Worm (Caenorhabditis elegans) whole organism, early embryonic: Measurements from ENCODE around the gene C17F4.7.

Source experiments
- B0310.2 ChIP-seq: sonication (generic microtip); optimal IDR thresholded peaks from 2 replicates; lab custom pipeline; 2016; ENCODE audit warnings: mild to moderate bottlenecking, missing genetic modification characterization, missing compliant biosample characterization
- F13C5.2 ChIP-seq: sonication (generic microtip); optimal IDR thresholded peaks from 2 replicates; lab custom pipeline; 2017; ENCODE audit warnings: mild to moderate bottlenecking, missing genetic modification characterization, inconsistent platforms, missing compliant biosample characterization
- aly-1 ChIP-seq: sonication (generic microtip); optimal IDR thresholded peaks from 2 replicates; lab custom pipeline; 2016; ENCODE audit warnings: missing genetic modification characterization, missing compliant biosample characterization
- ama-1 ChIP-seq: fragments of 150-350 bp; optimal IDR thresholded peaks from 2 replicates; lab custom pipeline; 2014
- ceh-36 ChIP-seq: sonication (generic microtip); optimal IDR thresholded peaks from 2 replicates; lab custom pipeline; 2016; ENCODE audit warnings: missing genetic modification characterization, inconsistent platforms, missing compliant biosample characterization
- ets-7 ChIP-seq: sonication (generic microtip); optimal IDR thresholded peaks from 2 replicates; lab custom pipeline; 2016; ENCODE audit warnings: missing genotype, missing genetic modification characterization, missing compliant biosample characterization
- flt-1 ChIP-seq: fragments of 200-800 bp; sonication (Bioruptor generic); IDR thresholded peaks from 2 replicates; pipeline ENCODE4 v1.3.6; 2022; ENCODE audit warnings: missing genetic modification characterization, missing compliant biosample characterization
- hnd-1 ChIP-seq: sonication (generic microtip); optimal IDR thresholded peaks from 2 replicates; lab custom pipeline; 2016; ENCODE audit warnings: missing genetic modification characterization, missing compliant biosample characterization
- pes-1 ChIP-seq: fragments of 200-800 bp; sonication (Bioruptor generic); IDR thresholded peaks from 2 replicates; pipeline ENCODE4 v1.3.6; 2022; ENCODE audit warnings: missing genetic modification reagents, missing genetic modification characterization, missing compliant biosample characterization
- scrt-1 ChIP-seq: fragments of 200-800 bp; sonication (Bioruptor generic); IDR thresholded peaks from 2 replicates; pipeline ENCODE4 v1.3.6; 2022; ENCODE audit warnings: missing genetic modification characterization, missing compliant biosample characterization
- sea-1 ChIP-seq: fragments of 200-800 bp; sonication (Bioruptor generic); conservative IDR thresholded peaks from 2 replicates; pipeline ENCODE4 v1.3.6; 2022; ENCODE audit warnings: missing genetic modification characterization, missing compliant biosample characterization
- tbx-11 ChIP-seq: fragments of 200-800 bp; sonication (Bioruptor generic); IDR thresholded peaks from 2 replicates; pipeline ENCODE4 v1.3.6; 2022; ENCODE audit warnings: missing genetic modification characterization, missing compliant biosample characterization
- tra-4 ChIP-seq: sonication (generic microtip); optimal IDR thresholded peaks from 2 replicates; lab custom pipeline; 2017; ENCODE audit warnings: missing genetic modification characterization, missing compliant biosample characterization

DNA sequence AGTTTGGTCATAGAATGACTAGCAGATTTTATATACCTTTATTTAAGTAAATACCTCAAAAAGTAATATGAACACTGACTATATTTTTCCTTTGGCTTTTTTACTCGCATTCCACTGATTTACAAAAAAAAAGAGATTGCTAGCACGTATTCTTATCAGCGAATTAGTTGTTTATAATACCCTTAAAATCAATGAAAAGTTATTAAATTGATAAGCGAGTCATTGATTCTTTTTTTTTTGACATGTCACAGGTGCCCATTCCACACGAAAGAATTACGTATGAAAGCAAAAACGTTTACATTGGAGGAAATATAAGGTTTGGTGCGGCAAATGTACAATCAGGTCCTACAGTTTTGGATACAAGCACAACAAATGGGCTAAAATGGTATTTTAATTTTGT is 49.4 kb upstream of the C17F4.7 start, which contains the start of gene btb-17:
- TF ChIP-seq ets-7 (tag; lab: Kevin White, UChicago) (no peak), aly-1 (no peak), ceh-36 (tag; lab: Kevin White, UChicago) (no peak), ama-1 (lab: Kevin White, UChicago) (no peak), sea-1 (no peak), scrt-1 (GFP tag; lab: Robert Waterston, UW) (no peak), flt-1 (no peak), pes-1 (GFP tag; lab: Robert Waterston, UW) (no peak), tbx-11 (GFP tag; lab: Robert Waterston, UW) (no peak), tra-4 (tag; lab: Kevin White, UChicago) (no peak), F13C5.2 (tag; lab: Kevin White, UChicago) (no peak), hnd-1 (no peak), B0310.2 (tag; lab: Kevin White, UChicago) (no peak)
